Worm (Caenorhabditis elegans): Measurements from ENCODE around the gene taf-12.

DNA sequence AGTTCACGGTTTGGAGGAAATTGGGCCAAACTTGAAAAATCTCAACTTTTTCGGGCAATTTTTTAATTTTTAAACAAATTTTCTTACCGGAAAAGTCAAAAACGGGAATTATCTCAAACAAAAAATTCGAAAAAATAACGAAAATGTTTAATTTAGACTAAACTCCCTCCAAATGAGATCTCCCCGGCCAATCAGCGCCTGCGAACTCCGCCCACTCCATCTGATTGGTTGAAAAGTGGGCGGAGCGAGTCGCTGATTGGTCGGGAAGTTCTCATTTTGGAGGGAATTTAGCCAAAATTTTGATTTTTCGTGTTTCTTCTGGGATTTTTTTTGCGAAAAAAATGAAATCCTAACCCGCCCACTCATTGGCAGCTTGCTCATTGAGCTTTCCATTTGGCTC is 27.6 kb upstream of the taf-12 start:
- TF ChIP-seq W03F9.2 (tag; optimal IDR thresholded peaks at IDR 0.05) (no peak), dao-5 (tag; optimal IDR thresholded peaks at IDR 0.05) (no peak), him-1 (tag; optimal IDR thresholded peaks at IDR 0.05) (no peak)
